Worm (Caenorhabditis elegans) whole organism, midembryonic: ENCODE measurements around the gene fbxa-165.

ENCODE experiments used
- T22C8.4 ChIP-seq: fragments of 200-800 bp; sonication (Bioruptor generic); IDR thresholded peaks from 2 replicates; pipeline ENCODE4 v1.3.6; 2022; ENCODE audit warnings: missing genetic modification characterization, missing compliant biosample characterization
- cog-1 ChIP-seq: sonication (generic microtip); optimal IDR thresholded peaks from 2 replicates; lab custom pipeline; 2016; ENCODE audit warnings: missing genetic modification characterization, missing compliant biosample characterization
- flt-1 ChIP-seq: fragments of 200-800 bp; sonication (Bioruptor generic); IDR thresholded peaks from 2 replicates; pipeline ENCODE4 v1.3.6; 2022; ENCODE audit warnings: missing genetic modification characterization, missing compliant biosample characterization
- klf-2 ChIP-seq: fragments of 200-800 bp; sonication (Bioruptor generic); conservative IDR thresholded peaks from 2 replicates; pipeline ENCODE4 v1.3.6; 2022; ENCODE audit warnings: missing genetic modification reagents, missing genetic modification characterization, missing compliant biosample characterization
- med-1 ChIP-seq: sonication (generic microtip); optimal IDR thresholded peaks from 2 replicates; lab custom pipeline; 2017; ENCODE audit warnings: missing genetic modification characterization, mild to moderate bottlenecking, missing compliant biosample characterization, antibody characterized with exemption, missing genetic modification reagents; ENCODE audit not compliant: insufficient read depth
- tab-1 ChIP-seq: fragments of 200-800 bp; sonication (Bioruptor generic); IDR thresholded peaks from 2 replicates; pipeline ENCODE4 v1.3.6; 2022; ENCODE audit warnings: missing genetic modification characterization, missing compliant biosample characterization
- ztf-23 ChIP-seq: fragments of 200-800 bp; sonication (Bioruptor generic); IDR thresholded peaks from 2 replicates; pipeline ENCODE4 v1.3.6; 2022; ENCODE audit warnings: missing genetic modification reagents, missing genetic modification characterization, missing compliant biosample characterization
- ztf-29 ChIP-seq: fragments of 200-800 bp; sonication (Bioruptor generic); IDR thresholded peaks from 2 replicates; pipeline ENCODE4 v1.3.6; 2022; ENCODE audit warnings: missing genetic modification reagents, missing genetic modification characterization, missing compliant biosample characterization

- no peak for TF ChIP-seq klf-2 (GFP tag; lab: Robert Waterston, UW)
- TF ChIP-seq med-1 (GFP tag; lab: Kevin White, UChicago), result no peak
- no peak for TF ChIP-seq cog-1 (tag; lab: Kevin White, UChicago)
- TF ChIP-seq ztf-29 (GFP tag; lab: Robert Waterston, UW), result no peak
- TF ChIP-seq flt-1, result no peak
- TF ChIP-seq tab-1, result no peak
- no peak for TF ChIP-seq T22C8.4
- TF ChIP-seq ztf-23, result no peak
Measured at ce11 chrII:1654917-1655316, 38.6 kb upstream of the fbxa-165 start, which contains the start of gene btb-12.
